Fruit fly (Drosophila melanogaster): ENCODE data around the gene CG34404.
A peak's percentile ranks its signal among the peaks of the same experiment; 100 is the strongest.

The CG34404 gene

DNA sequence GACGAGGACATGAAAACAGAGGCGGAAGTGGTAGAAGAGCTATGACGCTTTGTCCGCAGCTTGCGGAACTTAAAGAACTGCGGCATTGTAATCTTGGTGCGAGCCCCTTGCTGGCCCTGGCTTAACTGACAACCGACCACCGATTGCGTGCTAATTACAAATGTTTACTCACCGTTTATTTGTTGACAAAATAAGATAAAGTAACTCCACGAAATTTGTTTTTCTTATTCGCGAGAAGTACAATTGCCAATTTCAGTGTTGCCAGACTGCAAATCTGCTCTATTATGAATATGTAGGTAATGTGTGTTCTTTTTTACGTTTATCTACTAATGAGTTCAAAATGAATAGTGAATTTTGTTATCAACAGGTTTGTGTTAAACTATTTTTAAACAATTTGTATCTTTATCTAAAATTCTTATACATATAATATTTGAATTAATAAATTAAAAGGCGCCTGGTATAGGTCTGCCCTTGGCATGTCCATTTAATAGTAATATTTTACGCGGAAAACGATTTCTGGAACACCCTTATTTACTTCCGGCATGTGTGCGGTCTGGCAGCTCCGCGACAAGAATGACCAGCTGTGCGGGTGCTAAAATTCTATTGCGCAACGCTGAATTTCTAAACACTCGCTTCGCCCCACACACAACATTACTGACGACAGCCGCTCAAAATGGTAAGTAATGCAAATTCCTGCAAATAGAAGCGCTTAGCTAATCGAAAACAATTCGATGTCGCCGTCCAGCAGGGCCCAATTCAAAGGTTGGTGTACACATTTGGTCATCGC is 10.6 kb downstream of the CG34404 start, which contains the start of the genes Atg4b and Hibch (continued):
- no peak for TF ChIP-seq prd (optimal IDR thresholded peaks at IDR 0.05)
- TF ChIP-seq prd (GFP tag; IDR thresholded peaks at IDR 0.05): peak; percentile 89
- TF ChIP-seq Chrac-16 (GFP tag; optimal IDR thresholded peaks at IDR 0.05): peak; percentile 79
- 0 out of 2 replicates have a peak, but pooled peaks have one; percentile 47 for TF ChIP-seq Awh (GFP tag; IDR thresholded peaks at IDR 0.05)
- peak; percentile 48 for TF ChIP-seq Dip3 (GFP tag; optimal IDR thresholded peaks at IDR 0.05)
- peak; percentile 23 for TF ChIP-seq tx (GFP tag; optimal IDR thresholded peaks at IDR 0.05)
- TF ChIP-seq B-H2 (GFP tag; optimal IDR thresholded peaks at IDR 0.05): peak; percentile 88
- TF ChIP-seq CG30431 (GFP tag; optimal IDR thresholded peaks at IDR 0.05): peak; percentile 70
- TF ChIP-seq nerfin-2 (GFP tag; IDR thresholded peaks at IDR 0.05; ENCODE audit: partially characterized antibody): no peak
- peak; percentile 48 for TF ChIP-seq Mad (GFP tag; optimal IDR thresholded peaks at IDR 0.05)
- TF ChIP-seq CG9437 (GFP tag; optimal IDR thresholded peaks at IDR 0.05): peak; percentile 72
- TF ChIP-seq lab (GFP tag; optimal IDR thresholded peaks at IDR 0.05): no peak
- TF ChIP-seq CG42726 (GFP tag; IDR thresholded peaks at IDR 0.05; ENCODE audit: partially characterized antibody): peak; percentile 64
- TF ChIP-seq Doc2 (GFP tag; IDR thresholded peaks at IDR 0.05): no peak
- no peak for TF ChIP-seq CG14965 (GFP tag; optimal IDR thresholded peaks at IDR 0.05; ENCODE audit: borderline replicate concordance)
- peak; percentile 66 for TF ChIP-seq B-H1 (GFP tag; IDR thresholded peaks at IDR 0.05)
- TF ChIP-seq Rx (GFP tag; IDR thresholded peaks at IDR 0.05): peak; percentile 71; the same call in 1 of the 2 replicates
- peak; percentile 60; the same call in 1 of the 3 replicates for TF ChIP-seq CG2889 (GFP tag; IDR thresholded peaks at IDR 0.05)
- TF ChIP-seq Poxn (GFP tag; IDR thresholded peaks at IDR 0.05): no peak; the same call in 1 of the 2 replicates
- TF ChIP-seq CG34422 (GFP tag; IDR thresholded peaks at IDR 0.05): peak; percentile 91
- peak; percentile 79 for TF ChIP-seq CG12104 (GFP tag; optimal IDR thresholded peaks at IDR 0.05)
- TF ChIP-seq mam (GFP tag; optimal IDR thresholded peaks at IDR 0.05): peak; percentile 46
- TF ChIP-seq fd3F (GFP tag; optimal IDR thresholded peaks at IDR 0.05): peak; percentile 79
- TF ChIP-seq CG1647 (GFP tag; optimal IDR thresholded peaks at IDR 0.05): peak; percentile 8
- TF ChIP-seq CG17328 (GFP tag; IDR thresholded peaks at IDR 0.05): no peak; the same call in 1 of the 2 replicates
- TF ChIP-seq H15 (GFP tag; IDR thresholded peaks at IDR 0.05): peak; percentile 73; the same call in 2 of the 3 replicates
- TF ChIP-seq E2f2 (GFP tag; IDR thresholded peaks at IDR 0.05): peak; percentile 60
- TF ChIP-seq sens-2 (GFP tag; IDR thresholded peaks at IDR 0.05): 0 out of 2 replicates have a peak, but pooled peaks have one; percentile 26
- TF ChIP-seq Dll (GFP tag; IDR thresholded peaks at IDR 0.05; ENCODE audit: partially characterized antibody): no peak
- TF ChIP-seq CG2129 (GFP tag; IDR thresholded peaks at IDR 0.05; ENCODE audit: partially characterized antibody): no peak
- TF ChIP-seq CG31365 (tag; optimal IDR thresholded peaks at IDR 0.05): no peak
- no peak for TF ChIP-seq NC2α (GFP tag; optimal IDR thresholded peaks at IDR 0.05)
- peak; percentile 77 for TF ChIP-seq HmgZ (tag; optimal IDR thresholded peaks at IDR 0.05)
- no peak for TF ChIP-seq otp (GFP tag; IDR thresholded peaks at IDR 0.05)
- TF ChIP-seq Asciz (GFP tag; optimal IDR thresholded peaks at IDR 0.05): no peak
- TF ChIP-seq Dad (GFP tag; optimal IDR thresholded peaks at IDR 0.05): no peak
- no peak for TF ChIP-seq Hr78 (GFP tag; optimal IDR thresholded peaks at IDR 0.05)
- peak; percentile 11 for TF ChIP-seq tup (GFP tag; optimal IDR thresholded peaks at IDR 0.05)
- no peak for TF ChIP-seq lov (optimal IDR thresholded peaks at IDR 0.05)
- no peak for TF ChIP-seq lov (GFP tag; IDR thresholded peaks at IDR 0.05)
- TF ChIP-seq CG9817 (tag; optimal IDR thresholded peaks at IDR 0.05): peak; percentile 90
- peak; percentile 75 for TF ChIP-seq ssp (GFP tag; IDR thresholded peaks at IDR 0.05)
- TF ChIP-seq CG10979 (tag; optimal IDR thresholded peaks at IDR 0.05): peak; percentile 84
- peak; percentile 86 for TF ChIP-seq twi (tag; optimal IDR thresholded peaks at IDR 0.05)
- peak; percentile 79 for TF ChIP-seq nmo (GFP tag; optimal IDR thresholded peaks at IDR 0.05)
- peak; percentile 74 for TF ChIP-seq CG10366 (GFP tag; IDR thresholded peaks at IDR 0.05)
- TF ChIP-seq Hey (tag; optimal IDR thresholded peaks at IDR 0.05): peak; percentile 31
- TF ChIP-seq cato (GFP tag; optimal IDR thresholded peaks at IDR 0.05; ENCODE audit: borderline replicate concordance): peak; percentile 58
- no peak for TF ChIP-seq Sox102F (GFP tag; optimal IDR thresholded peaks at IDR 0.05)
